Worm (Caenorhabditis elegans) whole organism, late embryonic: ENCODE data around the gene aat-2.

Source experiments
- K02D7.2 ChIP-seq: sonication (generic microtip); optimal IDR thresholded peaks from 2 replicates; lab custom pipeline; 2017; ENCODE audit warnings: mild to moderate bottlenecking, missing genetic modification characterization, missing compliant biosample characterization
- ama-1 ChIP-seq: fragments of 150-350 bp; optimal IDR thresholded peaks from 2 replicates; lab custom pipeline; 2014
- ceh-22 ChIP-seq: sonication (generic microtip); optimal IDR thresholded peaks from 2 replicates; lab custom pipeline; 2017; ENCODE audit warnings: missing biosample characterization, missing genetic modification characterization
- ceh-6 ChIP-seq: fragments of 200-800 bp; sonication (Bioruptor generic); optimal IDR thresholded peaks from 2 replicates; lab custom pipeline; 2018; ENCODE audit warnings: mild to moderate bottlenecking, missing genetic modification characterization, missing compliant biosample characterization
- elt-4 ChIP-seq: sonication (generic microtip); optimal IDR thresholded peaks from 2 replicates; lab custom pipeline; 2016; ENCODE audit warnings: missing genetic modification characterization, missing compliant biosample characterization
- fkh-6 ChIP-seq: sonication (generic microtip); optimal IDR thresholded peaks from 2 replicates; lab custom pipeline; 2016; ENCODE audit warnings: missing genetic modification characterization, missing compliant biosample characterization
- gmeb-2 ChIP-seq: sonication (generic microtip); optimal IDR thresholded peaks from 2 replicates; lab custom pipeline; 2016; ENCODE audit warnings: missing genetic modification characterization, inconsistent platforms, missing compliant biosample characterization
- hlh-30 ChIP-seq: sonication (generic microtip); optimal IDR thresholded peaks from 2 replicates; lab custom pipeline; 2017; ENCODE audit warnings: antibody characterized with exemption, missing genetic modification characterization, missing compliant biosample characterization; ENCODE audit not compliant: insufficient read depth
- nfya-1 ChIP-seq: sonication (generic microtip); optimal IDR thresholded peaks from 2 replicates; lab custom pipeline; 2017; ENCODE audit warnings: missing genetic modification characterization, mild to moderate bottlenecking, missing compliant biosample characterization, antibody characterized with exemption, moderate library complexity
- nhr-11 ChIP-seq: fragments of 150-350 bp; optimal IDR thresholded peaks from 2 replicates; lab custom pipeline; 2014; ENCODE audit warnings: missing biosample characterization, missing genetic modification characterization
- pqm-1 ChIP-seq: sonication (generic microtip); optimal IDR thresholded peaks from 2 replicates; lab custom pipeline; 2016; ENCODE audit warnings: missing genetic modification characterization, missing compliant biosample characterization
- ttx-3 ChIP-seq: sonication (generic microtip); optimal IDR thresholded peaks from 2 replicates; lab custom pipeline; 2016; ENCODE audit warnings: missing genetic modification reagents, missing genetic modification characterization, missing compliant biosample characterization

DNA sequence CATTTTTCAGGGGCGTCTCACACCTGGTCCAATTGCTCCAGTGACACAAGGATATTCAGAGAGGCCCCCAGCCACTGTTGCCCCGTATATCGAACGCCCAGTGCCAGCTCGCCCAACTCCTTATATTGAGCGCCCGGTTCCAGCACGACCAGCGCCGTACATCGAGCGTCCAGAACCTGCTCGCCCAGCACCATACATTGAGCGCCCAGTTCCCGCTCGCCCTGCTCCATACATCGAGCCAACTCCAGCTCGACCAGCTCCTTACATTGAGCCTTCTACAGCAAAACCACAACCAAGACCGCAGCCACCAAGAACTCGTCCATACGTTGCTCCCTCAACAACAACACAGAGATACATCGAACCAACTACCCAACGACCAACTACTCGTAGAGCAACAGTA lies 23.3 kb downstream of the aat-2 start:
- TF ChIP-seq ttx-3 (tag; lab: Kevin White, UChicago), result no peak
- no peak for TF ChIP-seq ceh-22 (tag; lab: Kevin White, UChicago)
- no peak for TF ChIP-seq gmeb-2 (tag; lab: Kevin White, UChicago)
- no peak for TF ChIP-seq fkh-6 (tag; lab: Kevin White, UChicago)
- TF ChIP-seq ceh-6 (GFP tag; lab: Kevin White, UChicago), result no peak
- no peak for TF ChIP-seq elt-4 (tag; lab: Kevin White, UChicago)
- no peak for TF ChIP-seq ama-1
- no peak for TF ChIP-seq pqm-1 (tag; lab: Kevin White, UChicago)
- TF ChIP-seq hlh-30 (tag; lab: Kevin White, UChicago), result no peak
- no peak for TF ChIP-seq nhr-11
- no peak for TF ChIP-seq nfya-1 (tag; lab: Kevin White, UChicago)
- no peak for TF ChIP-seq K02D7.2 (tag; lab: Kevin White, UChicago)
